Worm (Caenorhabditis elegans) whole organism, L2 larva: Measurements from ENCODE around the gene Y48A5A.1.

Experiments used
- gmeb-1 ChIP-seq: fragments of 150-350 bp; optimal IDR thresholded peaks from 2 replicates; lab custom pipeline; 2014; ENCODE audit warnings: missing biosample characterization, missing genetic modification characterization
- nhr-11 ChIP-seq: fragments of 150-350 bp; optimal IDR thresholded peaks from 2 replicates; lab custom pipeline; 2014; ENCODE audit warnings: missing biosample characterization, missing genetic modification characterization
- nhr-12 ChIP-seq: fragments of 150-350 bp; optimal IDR thresholded peaks from 2 replicates; lab custom pipeline; 2014; ENCODE audit warnings: missing biosample characterization, missing genetic modification characterization
- nhr-21 ChIP-seq: fragments of 150-350 bp; optimal IDR thresholded peaks from 2 replicates; lab custom pipeline; 2014; ENCODE audit warnings: missing biosample characterization, missing genetic modification characterization

DNA sequence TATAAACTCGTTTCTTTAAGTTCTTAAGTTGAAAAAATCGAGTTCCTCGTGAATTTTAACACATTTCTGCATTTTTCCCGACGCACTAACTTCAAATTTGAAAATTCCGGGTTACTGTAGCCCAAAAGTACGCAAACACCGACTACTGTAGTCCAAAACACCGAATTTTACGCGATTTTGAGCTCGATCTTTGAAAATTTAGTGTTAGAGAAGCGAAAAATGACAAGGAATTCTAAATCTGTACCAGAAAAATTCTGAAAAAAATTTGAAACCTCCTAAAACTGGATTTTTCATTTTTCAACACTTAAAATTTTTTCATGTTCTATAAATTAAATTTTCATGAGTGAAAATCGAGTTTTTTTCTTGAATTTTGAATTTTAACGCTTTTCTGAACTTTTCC lies 20.1 kb upstream of the Y48A5A.1 start:
- TF ChIP-seq nhr-21 (tag; lab: Kevin White, UChicago) (no peak), nhr-11 (no peak), gmeb-1 (no peak), nhr-12 (no peak)
